Worm (Caenorhabditis elegans): ENCODE data around the gene gtf-2A2.

DNA sequence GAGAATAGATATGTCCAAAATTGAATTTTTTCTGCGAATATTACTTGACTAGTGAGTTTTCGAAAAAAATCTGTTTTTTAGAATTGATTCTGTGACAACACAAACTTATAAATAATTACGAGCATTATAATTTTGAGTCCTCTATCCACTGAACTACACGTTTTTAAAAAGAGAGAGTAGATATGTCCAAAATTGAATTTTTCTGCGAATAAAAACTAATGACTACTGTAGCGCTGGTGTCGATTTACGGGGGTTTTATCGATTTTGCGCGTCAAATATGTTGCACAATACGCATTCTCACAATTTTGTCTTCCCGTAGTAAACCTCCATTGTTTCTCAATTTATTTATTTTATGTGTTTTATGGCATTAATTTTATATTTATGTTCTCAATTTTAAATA, 27.4 kb downstream of the gtf-2A2 start:
- TF ChIP-seq lin-39 (tag; optimal IDR thresholded peaks at IDR 0.05): no peak
- TF ChIP-seq fkh-10 (GFP tag; optimal IDR thresholded peaks at IDR 0.05): no peak
- TF ChIP-seq nhr-28 (tag; optimal IDR thresholded peaks at IDR 0.05): no peak
- no peak for TF ChIP-seq ztf-11 (tag; optimal IDR thresholded peaks at IDR 0.05)
- TF ChIP-seq zag-1 (tag; optimal IDR thresholded peaks at IDR 0.05): no peak
- TF ChIP-seq lin-15B (tag; optimal IDR thresholded peaks at IDR 0.05): no peak
- TF ChIP-seq ceh-88 (GFP tag; IDR thresholded peaks at IDR 0.05): no peak
- TF ChIP-seq pqm-1 (tag; optimal IDR thresholded peaks at IDR 0.05): no peak
- TF ChIP-seq nhr-11 (tag; optimal IDR thresholded peaks at IDR 0.05): no peak
- TF ChIP-seq rnt-1 (tag; optimal IDR thresholded peaks at IDR 0.05): no peak
- TF ChIP-seq nhr-77 (tag; optimal IDR thresholded peaks at IDR 0.05): no peak
- TF ChIP-seq lir-3 (tag; optimal IDR thresholded peaks at IDR 0.05; ENCODE audit: poor library complexity): no peak

Measured in whole organism, L1 larva.